Fruit fly (Drosophila melanogaster): Measurements from ENCODE around the gene CG4374.
A peak's percentile ranks its signal among the peaks of the same experiment; 100 is the strongest.

The CG4374 gene

dm6 chr3R:23438184-23438787 lies 33.8 kb downstream of the CG4374 start:
- TF ChIP-seq CG34367 (tag; optimal IDR thresholded peaks at IDR 0.05) (no peak), CG15710 (tag; optimal IDR thresholded peaks at IDR 0.05) (no peak), CG8159 (tag; optimal IDR thresholded peaks at IDR 0.05) (no peak), CG10348 (GFP tag; IDR thresholded peaks at IDR 0.05) (no peak), rn (GFP tag; IDR thresholded peaks at IDR 0.05) (no peak)

- no peak for TF ChIP-seq fd96Ca (GFP tag; IDR thresholded peaks at IDR 0.05)
- TF ChIP-seq Ets98B (GFP tag; IDR thresholded peaks at IDR 0.05): no peak
- TF ChIP-seq CG14655 (GFP tag; optimal IDR thresholded peaks at IDR 0.05): no peak
- TF ChIP-seq CG32121 (GFP tag; IDR thresholded peaks at IDR 0.05): no peak
- TF ChIP-seq Snoo (tag; optimal IDR thresholded peaks at IDR 0.05): no peak
- no peak for TF ChIP-seq CG8301 (tag; optimal IDR thresholded peaks at IDR 0.05)
- no peak for TF ChIP-seq D1 (tag; optimal IDR thresholded peaks at IDR 0.05)
- TF ChIP-seq EcR (GFP tag; optimal IDR thresholded peaks at IDR 0.05): no peak
- no peak for TF ChIP-seq CG4496 (GFP tag; IDR thresholded peaks at IDR 0.05)
- no peak for TF ChIP-seq Pif1B (GFP tag; optimal IDR thresholded peaks at IDR 0.05)
- TF ChIP-seq CG8159 (tag; optimal IDR thresholded peaks at IDR 0.05): no peak
- no peak for TF ChIP-seq CG13204 (GFP tag; optimal IDR thresholded peaks at IDR 0.05)
- TF ChIP-seq CG9948 (tag; optimal IDR thresholded peaks at IDR 0.05): no peak
- no peak for TF ChIP-seq CG12605 (GFP tag; IDR thresholded peaks at IDR 0.05)
Observed at dm6 chr3R:23431355-23431754, 40.7 kb downstream of the CG4374 start.

dm6 chr3R:23425929-23426328 lies 46.1 kb downstream of the CG4374 start, which contains the start of gene CG43694:
TSS of gene CG43694 (minus strand) at chr3R:23426029.
- no peak for TF ChIP-seq CG15710 (tag; optimal IDR thresholded peaks at IDR 0.05)
- no peak for TF ChIP-seq Snoo (tag; optimal IDR thresholded peaks at IDR 0.05)
- no peak for TF ChIP-seq CG10348 (GFP tag; IDR thresholded peaks at IDR 0.05)
- TF ChIP-seq gl (tag; optimal IDR thresholded peaks at IDR 0.05): no peak
- no peak for TF ChIP-seq CG4496 (GFP tag; IDR thresholded peaks at IDR 0.05)
- no peak for TF ChIP-seq CG34367 (tag; optimal IDR thresholded peaks at IDR 0.05)
- TF ChIP-seq CG8301 (tag; optimal IDR thresholded peaks at IDR 0.05): no peak
- no peak for TF ChIP-seq D1 (tag; optimal IDR thresholded peaks at IDR 0.05)
- TF ChIP-seq Ets98B (GFP tag; IDR thresholded peaks at IDR 0.05): no peak
- no peak for TF ChIP-seq CG14655 (GFP tag; optimal IDR thresholded peaks at IDR 0.05)
- no peak for TF ChIP-seq rn (GFP tag; IDR thresholded peaks at IDR 0.05)
- no peak for TF ChIP-seq EcR (GFP tag; optimal IDR thresholded peaks at IDR 0.05)
- TF ChIP-seq CG8159 (tag; optimal IDR thresholded peaks at IDR 0.05): no peak
- TF ChIP-seq CG13204 (GFP tag; optimal IDR thresholded peaks at IDR 0.05): no peak
- TF ChIP-seq CG12605 (GFP tag; IDR thresholded peaks at IDR 0.05): no peak
- TF ChIP-seq CG17806 (tag; optimal IDR thresholded peaks at IDR 0.05): no peak
- TF ChIP-seq Pif1B (GFP tag; optimal IDR thresholded peaks at IDR 0.05): no peak

- no peak for TF ChIP-seq CG8159 (tag; optimal IDR thresholded peaks at IDR 0.05)
- TF ChIP-seq gl (tag; optimal IDR thresholded peaks at IDR 0.05): no peak
- peak; percentile 9 for TF ChIP-seq Snoo (tag; optimal IDR thresholded peaks at IDR 0.05)
- TF ChIP-seq fd96Ca (GFP tag; IDR thresholded peaks at IDR 0.05): no peak
- TF ChIP-seq Ets98B (GFP tag; IDR thresholded peaks at IDR 0.05): no peak
- no peak for TF ChIP-seq CG9948 (tag; optimal IDR thresholded peaks at IDR 0.05)
- no peak for TF ChIP-seq Pif1B (GFP tag; optimal IDR thresholded peaks at IDR 0.05)
- no peak for TF ChIP-seq EcR (GFP tag; optimal IDR thresholded peaks at IDR 0.05)
Observed at dm6 chr3R:23425107-23425506, 47.0 kb downstream of the CG4374 start.

- TF ChIP-seq CG34367 (tag; optimal IDR thresholded peaks at IDR 0.05): no peak
- TF ChIP-seq CG17806 (tag; optimal IDR thresholded peaks at IDR 0.05): no peak
- no peak for TF ChIP-seq CG12605 (GFP tag; IDR thresholded peaks at IDR 0.05)
- no peak for TF ChIP-seq EcR (GFP tag; optimal IDR thresholded peaks at IDR 0.05)
- TF ChIP-seq CG10348 (GFP tag; IDR thresholded peaks at IDR 0.05): no peak
- no peak for TF ChIP-seq fd96Ca (GFP tag; IDR thresholded peaks at IDR 0.05)
- no peak for TF ChIP-seq gl (tag; optimal IDR thresholded peaks at IDR 0.05)
- TF ChIP-seq rn (GFP tag; IDR thresholded peaks at IDR 0.05): no peak
- no peak for TF ChIP-seq Snoo (tag; optimal IDR thresholded peaks at IDR 0.05)
- TF ChIP-seq CG9948 (tag; optimal IDR thresholded peaks at IDR 0.05): no peak
Observed at dm6 chr3R:23421925-23422324, 50.2 kb downstream of the CG4374 start.

- TF ChIP-seq Ets98B (GFP tag; IDR thresholded peaks at IDR 0.05) (peak; percentile 29), rn (GFP tag; IDR thresholded peaks at IDR 0.05) (no peak), CG12605 (GFP tag; IDR thresholded peaks at IDR 0.05) (no peak), CG17806 (tag; optimal IDR thresholded peaks at IDR 0.05) (no peak), CG8301 (tag; optimal IDR thresholded peaks at IDR 0.05) (peak; percentile 39), CG14655 (GFP tag; optimal IDR thresholded peaks at IDR 0.05) (peak; percentile 30), Pif1B (GFP tag; optimal IDR thresholded peaks at IDR 0.05) (no peak), gl (tag; optimal IDR thresholded peaks at IDR 0.05) (no peak), CG10348 (GFP tag; IDR thresholded peaks at IDR 0.05) (no peak), Snoo (tag; optimal IDR thresholded peaks at IDR 0.05) (no peak), fd96Ca (GFP tag; IDR thresholded peaks at IDR 0.05) (peak; percentile 52; the same call in 1 of the 3 replicates), EcR (GFP tag; optimal IDR thresholded peaks at IDR 0.05) (no peak), CG4496 (GFP tag; IDR thresholded peaks at IDR 0.05) (0 out of 3 replicates have a peak, but pooled peaks have one; percentile 36), CG9948 (tag; optimal IDR thresholded peaks at IDR 0.05) (no peak), Pif1A (GFP tag; optimal IDR thresholded peaks at IDR 0.05) (no peak)
Observed at dm6 chr3R:23417650-23418049, 54.4 kb downstream of the CG4374 start.
